Worm (Caenorhabditis elegans) whole organism, L1 larva: ENCODE results near the gene sec-31.

Experiments used
- C04F5.9 ChIP-seq: sonication (generic microtip); optimal IDR thresholded peaks from 2 replicates; lab custom pipeline; 2016; ENCODE audit warnings: missing genetic modification characterization, missing compliant biosample characterization
- C16A3.4 ChIP-seq: fragments of 150-350 bp; optimal IDR thresholded peaks from 2 replicates; lab custom pipeline; 2014; ENCODE audit warnings: missing biosample characterization, missing genetic modification characterization
- C34B4.2 ChIP-seq: sonication (generic microtip); optimal IDR thresholded peaks from 2 replicates; lab custom pipeline; 2017; ENCODE audit warnings: mild to moderate bottlenecking, missing genetic modification characterization, missing compliant biosample characterization
- Y116A8C.19 ChIP-seq: sonication (generic microtip); optimal IDR thresholded peaks from 2 replicates; lab custom pipeline; 2016; ENCODE audit warnings: missing compliant biosample characterization, missing genetic modification characterization, borderline replicate concordance
- alr-1 ChIP-seq: fragments of 200-800 bp; sonication (Bioruptor generic); optimal IDR thresholded peaks from 2 replicates; lab custom pipeline; 2018; ENCODE audit warnings: borderline replicate concordance, mild to moderate bottlenecking, missing genetic modification characterization, missing compliant biosample characterization
- aly-2 ChIP-seq: fragments of 150-350 bp; optimal IDR thresholded peaks from 2 replicates; lab custom pipeline; 2014; ENCODE audit warnings: missing biosample characterization, missing genetic modification characterization
- blmp-1 ChIP-seq: fragments of 150-350 bp; optimal IDR thresholded peaks from 2 replicates; lab custom pipeline; 2014; ENCODE audit warnings: missing biosample characterization, missing genetic modification characterization
- ceh-8 ChIP-seq: fragments of 200-800 bp; sonication (Bioruptor generic); optimal IDR thresholded peaks from 2 replicates; lab custom pipeline; 2018; ENCODE audit warnings: mild to moderate bottlenecking, missing genetic modification characterization, moderate library complexity, missing compliant biosample characterization
- dpl-1 ChIP-seq, 3 experiments: fragments of 150-350 bp in 2 of 3; sonication (generic microtip) in 1 of 3; optimal IDR thresholded peaks; 2 replicates each; lab custom pipeline; 2014 to 2017; ENCODE audit warnings: missing biosample characterization in 3 of 3, missing genetic modification characterization in 3 of 3, missing genetic modification reagents in 3 of 3
- efl-1 ChIP-seq, 4 experiments: fragments of 150-350 bp; optimal IDR thresholded peaks in 3 of 4; peaks in 1 of 4; 1 replicate in 1 of 4; 2 replicates in 3 of 4; lab custom pipeline; 2014; ENCODE audit warnings: missing biosample characterization in 2 of 4, missing genetic modification characterization in 2 of 4, missing genetic modification reagents in 2 of 4
- efl-3 ChIP-seq: fragments of 200-800 bp; sonication (Bioruptor generic); optimal IDR thresholded peaks from 2 replicates; lab custom pipeline; 2018; ENCODE audit warnings: mild to moderate bottlenecking, missing genetic modification characterization, missing compliant biosample characterization
- egl-13 ChIP-seq: sonication (generic microtip); optimal IDR thresholded peaks from 2 replicates; lab custom pipeline; 2016; ENCODE audit warnings: missing genotype, missing genetic modification reagents, missing genetic modification characterization, missing compliant biosample characterization
- elt-2 ChIP-seq: sonication (generic microtip); optimal IDR thresholded peaks from 2 replicates; lab custom pipeline; 2016; ENCODE audit warnings: missing genetic modification characterization, mild to moderate bottlenecking, inconsistent platforms, missing compliant biosample characterization, missing genetic modification reagents
- elt-3 ChIP-seq, 6 experiments: fragments of 150-350 bp in 1 of 6; sonication (generic microtip); optimal IDR thresholded peaks; 2 replicates each; lab custom pipeline; 2017 to 2018; ENCODE audit warnings: missing biosample characterization in 6 of 6, missing genetic modification characterization in 6 of 6, inconsistent platforms in 1 of 6
- fkh-10 ChIP-seq: sonication (generic microtip); optimal IDR thresholded peaks from 2 replicates; lab custom pipeline; 2017; ENCODE audit warnings: missing biosample characterization, missing genetic modification reagents, missing genetic modification characterization
- fkh-4 ChIP-seq: sonication (generic microtip); optimal IDR thresholded peaks from 2 replicates; lab custom pipeline; 2016; ENCODE audit warnings: missing compliant biosample characterization, missing genetic modification characterization, borderline replicate concordance
- fkh-8 ChIP-seq: sonication (generic microtip); optimal IDR thresholded peaks from 2 replicates; lab custom pipeline; 2016; ENCODE audit warnings: mild to moderate bottlenecking, missing genetic modification characterization, missing compliant biosample characterization
- fos-1 ChIP-seq: fragments of 150-350 bp; optimal IDR thresholded peaks from 2 replicates; lab custom pipeline; 2014; ENCODE audit warnings: missing biosample characterization, missing genetic modification characterization
- grh-1 ChIP-seq: fragments of 200-800 bp; sonication (Bioruptor generic); IDR thresholded peaks from 2 replicates; pipeline ENCODE4 v1.3.6; 2022; ENCODE audit warnings: missing genetic modification reagents, missing genetic modification characterization, missing compliant biosample characterization
- hlh-17 ChIP-seq: fragments of 200-800 bp; sonication (Bioruptor generic); optimal IDR thresholded peaks from 2 replicates; lab custom pipeline; 2018; ENCODE audit warnings: missing genetic modification characterization, mild to moderate bottlenecking, missing compliant biosample characterization, moderate library complexity, borderline replicate concordance
- irx-1 ChIP-seq: sonication (generic microtip); optimal IDR thresholded peaks from 2 replicates; lab custom pipeline; 2016; ENCODE audit warnings: missing genetic modification characterization, missing compliant biosample characterization
- jun-1 ChIP-seq: fragments of 150-350 bp; optimal IDR thresholded peaks from 2 replicates; lab custom pipeline; 2014; ENCODE audit warnings: missing biosample characterization, missing genetic modification reagents, missing genetic modification characterization
- lin-13 ChIP-seq: fragments of 150-350 bp; optimal IDR thresholded peaks from 2 replicates; lab custom pipeline; 2014; ENCODE audit warnings: missing biosample characterization, missing genetic modification reagents, missing genetic modification characterization
- lin-14 ChIP-seq: fragments of 200-800 bp; sonication (Bioruptor generic); optimal IDR thresholded peaks from 2 replicates; lab custom pipeline; 2018; ENCODE audit warnings: mild to moderate bottlenecking, missing genetic modification characterization, moderate library complexity, missing compliant biosample characterization
- lin-15B ChIP-seq: fragments of 150-350 bp; sonication (generic microtip); optimal IDR thresholded peaks from 3 replicates; lab custom pipeline; 2014; ENCODE audit warnings: missing biosample characterization, missing genetic modification characterization
- lir-3 ChIP-seq: sonication (generic microtip); optimal IDR thresholded peaks from 2 replicates; lab custom pipeline; 2016; ENCODE audit warnings: mild to moderate bottlenecking, missing genetic modification characterization, moderate library complexity, missing compliant biosample characterization; ENCODE audit not compliant: poor library complexity
- lsy-2 ChIP-seq, 2 experiments: fragments of 150-350 bp; optimal IDR thresholded peaks; 2 replicates each; lab custom pipeline; 2014; ENCODE audit warnings: missing biosample characterization in 2 of 2, missing genetic modification characterization in 2 of 2
- mab-9 ChIP-seq: fragments of 200-800 bp; sonication (Bioruptor generic); IDR thresholded peaks from 2 replicates; pipeline ENCODE4 v1.3.6; 2022; ENCODE audit warnings: missing genetic modification reagents, missing genetic modification characterization, missing compliant biosample characterization
- mep-1 ChIP-seq: fragments of 150-350 bp; optimal IDR thresholded peaks from 2 replicates; lab custom pipeline; 2014; ENCODE audit warnings: missing biosample characterization, missing genetic modification characterization
- nhr-11 ChIP-seq: fragments of 150-350 bp; optimal IDR thresholded peaks from 2 replicates; lab custom pipeline; 2014; ENCODE audit warnings: missing biosample characterization, missing genetic modification characterization
- nhr-12 ChIP-seq: sonication (generic microtip); optimal IDR thresholded peaks from 2 replicates; lab custom pipeline; 2017; ENCODE audit warnings: missing biosample characterization, missing genetic modification characterization
- nhr-19 ChIP-seq: fragments of 200-800 bp; sonication (Bioruptor generic); conservative IDR thresholded peaks from 2 replicates; pipeline ENCODE4 v1.3.6; 2022; ENCODE audit warnings: missing genetic modification characterization, missing compliant biosample characterization
- nhr-28 ChIP-seq: fragments of 150-350 bp; optimal IDR thresholded peaks from 2 replicates; lab custom pipeline; 2014; ENCODE audit warnings: missing biosample characterization, missing genetic modification characterization
- nhr-71 ChIP-seq: sonication (generic microtip); optimal IDR thresholded peaks from 2 replicates; lab custom pipeline; 2016; ENCODE audit warnings: mild to moderate bottlenecking, missing genetic modification characterization, moderate library complexity, missing compliant biosample characterization
- nhr-77 ChIP-seq: fragments of 150-350 bp; optimal IDR thresholded peaks from 2 replicates; lab custom pipeline; 2014; ENCODE audit warnings: missing biosample characterization, missing genetic modification characterization
- pag-3 ChIP-seq: sonication (generic microtip); optimal IDR thresholded peaks from 2 replicates; lab custom pipeline; 2017; ENCODE audit warnings: missing genetic modification characterization, mild to moderate bottlenecking, missing compliant biosample characterization, antibody characterized with exemption, borderline replicate concordance; ENCODE audit not compliant: insufficient read depth
- pax-3 ChIP-seq: fragments of 200-800 bp; sonication (Bioruptor generic); optimal IDR thresholded peaks from 2 replicates; lab custom pipeline; 2018; ENCODE audit warnings: mild to moderate bottlenecking, missing genetic modification characterization, moderate library complexity, missing compliant biosample characterization
- pqm-1 ChIP-seq: sonication (generic microtip); optimal IDR thresholded peaks from 3 replicates; lab custom pipeline; 2017; ENCODE audit warnings: missing biosample characterization, missing genetic modification characterization
- rnt-1 ChIP-seq: sonication (generic microtip); optimal IDR thresholded peaks from 2 replicates; lab custom pipeline; 2016; ENCODE audit warnings: mild to moderate bottlenecking, missing genetic modification characterization, moderate library complexity, missing compliant biosample characterization
- skn-1 ChIP-seq: fragments of 150-350 bp; optimal IDR thresholded peaks from 2 replicates; lab custom pipeline; 2014; ENCODE audit warnings: missing biosample characterization, missing genetic modification characterization
- snpc-4 ChIP-seq: fragments of 150-350 bp; optimal IDR thresholded peaks from 2 replicates; lab custom pipeline; 2014; ENCODE audit warnings: missing biosample characterization, missing genetic modification characterization
- sox-4 ChIP-seq: sonication (generic microtip); optimal IDR thresholded peaks from 2 replicates; lab custom pipeline; 2016; ENCODE audit warnings: missing genetic modification characterization, missing compliant biosample characterization
- sup-37 ChIP-seq: fragments of 200-800 bp; sonication (Bioruptor generic); optimal IDR thresholded peaks from 2 replicates; lab custom pipeline; 2018; ENCODE audit warnings: mild to moderate bottlenecking, missing genetic modification characterization, missing compliant biosample characterization
- swsn-7 ChIP-seq: sonication (generic microtip); optimal IDR thresholded peaks from 2 replicates; lab custom pipeline; 2016; ENCODE audit warnings: missing genetic modification characterization, missing compliant biosample characterization
- tbx-2 ChIP-seq: sonication (generic microtip); optimal IDR thresholded peaks from 2 replicates; lab custom pipeline; 2016; ENCODE audit warnings: missing genetic modification characterization, missing compliant biosample characterization
- tlp-1 ChIP-seq: fragments of 150-350 bp; optimal IDR thresholded peaks from 2 replicates; lab custom pipeline; 2014; ENCODE audit warnings: missing biosample characterization, missing genetic modification characterization
- unc-130 ChIP-seq: fragments of 150-350 bp; optimal IDR thresholded peaks from 2 replicates; lab custom pipeline; 2017; ENCODE audit warnings: missing biosample characterization, missing genetic modification characterization, inconsistent platforms
- unc-98 ChIP-seq: fragments of 200-800 bp; sonication (Bioruptor generic); IDR thresholded peaks from 2 replicates; pipeline ENCODE4 v1.3.6; 2022; ENCODE audit warnings: missing genetic modification characterization, missing compliant biosample characterization
- vab-15 ChIP-seq: sonication (generic microtip); optimal IDR thresholded peaks from 2 replicates; lab custom pipeline; 2017; ENCODE audit warnings: missing genotype, mild to moderate bottlenecking, missing genetic modification characterization, missing compliant biosample characterization
- xbp-1 ChIP-seq: sonication (generic microtip); optimal IDR thresholded peaks from 2 replicates; lab custom pipeline; 2016; ENCODE audit warnings: missing genetic modification characterization, missing compliant biosample characterization
- ztf-11 ChIP-seq, 2 experiments: sonication (generic microtip); optimal IDR thresholded peaks; 2 replicates each; lab custom pipeline; 2016 to 2017; ENCODE audit warnings: missing genetic modification characterization in 2 of 2, missing biosample characterization in 1 of 2, missing compliant biosample characterization in 1 of 2
- ztf-4 ChIP-seq: fragments of 150-350 bp; optimal IDR thresholded peaks from 2 replicates; lab custom pipeline; 2014; ENCODE audit warnings: missing biosample characterization, missing genetic modification characterization

Gene sec-31

DNA sequence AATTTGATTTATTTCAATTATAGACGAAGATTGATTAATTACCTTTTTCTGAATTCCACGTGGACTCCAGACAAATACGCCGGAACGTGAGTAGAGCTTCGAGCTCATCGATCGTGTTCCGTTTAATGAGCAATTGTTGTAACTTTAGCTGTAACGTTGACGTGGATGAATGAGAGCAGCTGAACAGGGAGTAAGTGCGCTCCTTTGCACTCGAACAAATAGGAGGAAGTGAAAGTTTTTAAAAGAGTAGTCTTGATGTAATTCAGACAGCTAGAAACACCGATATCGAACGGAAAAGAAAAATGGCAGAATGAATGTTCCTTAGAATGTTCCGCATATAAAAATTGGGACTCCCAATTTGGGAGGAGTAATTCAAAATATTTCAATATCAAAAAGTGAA, at the start of gene sec-31:
Gene sec-31, minus strand, starts transcription at position 148 of the 400 bp plus-strand sequence.
- TF ChIP-seq sup-37 (GFP tag; lab: Kevin White, UChicago) = no peak
- TF ChIP-seq efl-3 = no peak
- TF ChIP-seq rnt-1 (tag; lab: Kevin White, UChicago) = peak; percentile 28
- no peak for TF ChIP-seq nhr-19 (GFP tag; lab: Robert Waterston, UW)
- TF ChIP-seq swsn-7 (tag; lab: Kevin White, UChicago) = no peak
- TF ChIP-seq aly-2 = no peak
- no peak for TF ChIP-seq lin-13 (GFP tag; lab: Kevin White, UChicago)
- no peak for TF ChIP-seq pqm-1 (tag; lab: Kevin White, UChicago)
- TF ChIP-seq tlp-1 (tag; lab: Kevin White, UChicago) = no peak
- no peak for TF ChIP-seq C04F5.9 (tag; lab: Kevin White, UChicago)
- TF ChIP-seq ceh-8 (GFP tag; lab: Kevin White, UChicago) = no peak
- no peak for TF ChIP-seq nhr-71 (tag; lab: Kevin White, UChicago)
- TF ChIP-seq nhr-12 (tag; lab: Kevin White, UChicago) = no peak
- TF ChIP-seq elt-2 (tag; lab: Kevin White, UChicago) = no peak
- TF ChIP-seq Y116A8C.19 = no peak
- peak; percentile 25 for TF ChIP-seq skn-1 (tag; lab: Kevin White, UChicago)
- TF ChIP-seq lir-3 (tag; lab: Kevin White, UChicago) = no peak
- no peak for TF ChIP-seq lsy-2 (tag; optimal IDR thresholded peaks at IDR 0.05; lab: Kevin White, UChicago)
- no peak for TF ChIP-seq hlh-17
- no peak for TF ChIP-seq elt-3 (tag; optimal IDR thresholded peaks at IDR 0.05; lab: Kevin White, UChicago)
- TF ChIP-seq grh-1 (GFP tag; lab: Robert Waterston, UW) = no peak
- no peak for TF ChIP-seq sox-4 (tag; lab: Kevin White, UChicago)
- TF ChIP-seq fos-1 = no peak
- TF ChIP-seq ztf-11 (tag; optimal IDR thresholded peaks at IDR 0.05; lab: Kevin White, UChicago) = no peak
- no peak for TF ChIP-seq fkh-4
- TF ChIP-seq nhr-77 (tag; lab: Kevin White, UChicago) = no peak
- peak; percentile 33 to 71 for TF ChIP-seq efl-1 (optimal IDR thresholded peaks at IDR 0.05; lab: Kevin White, UChicago)
- peak; percentile 74 to 98 for TF ChIP-seq efl-1 (GFP tag; optimal IDR thresholded peaks at IDR 0.05 in 1 of 2; lab: Kevin White, UChicago)
- no peak for TF ChIP-seq mep-1 (tag; lab: Kevin White, UChicago)
- no peak for TF ChIP-seq tbx-2 (tag; lab: Kevin White, UChicago)
- TF ChIP-seq nhr-11 (tag; lab: Kevin White, UChicago) = no peak
- no peak for TF ChIP-seq pag-3 (tag; lab: Kevin White, UChicago)
- TF ChIP-seq fkh-8 (tag; lab: Kevin White, UChicago) = no peak
- TF ChIP-seq vab-15 (tag; lab: Kevin White, UChicago) = no peak
- no peak for TF ChIP-seq fkh-10 (GFP tag; lab: Kevin White, UChicago)
- TF ChIP-seq dpl-1 (GFP tag; optimal IDR thresholded peaks at IDR 0.05; lab: Kevin White, UChicago) = peak; percentile 28 to 74 (median 66)
- no peak for TF ChIP-seq lin-14
- TF ChIP-seq egl-13 (tag; lab: Kevin White, UChicago) = no peak
- TF ChIP-seq mab-9 (GFP tag; lab: Robert Waterston, UW) = no peak
- no peak for TF ChIP-seq nhr-28
- TF ChIP-seq ztf-4 = no peak
- TF ChIP-seq C34B4.2 (tag; lab: Kevin White, UChicago) = no peak
- no peak for TF ChIP-seq snpc-4 (tag; lab: Kevin White, UChicago)
- TF ChIP-seq irx-1 (tag; lab: Kevin White, UChicago) = no peak
- TF ChIP-seq pax-3 (tag; lab: Kevin White, UChicago) = no peak
- TF ChIP-seq C16A3.4 (tag; lab: Kevin White, UChicago) = peak; percentile 21
- TF ChIP-seq alr-1 (tag; lab: Kevin White, UChicago) = no peak
- TF ChIP-seq jun-1 (tag; lab: Kevin White, UChicago) = no peak
- no peak for TF ChIP-seq unc-130
- TF ChIP-seq xbp-1 (tag; lab: Kevin White, UChicago) = peak; percentile 26
- TF ChIP-seq blmp-1 (tag; lab: Kevin White, UChicago) = peak; percentile 97
- TF ChIP-seq lin-15B (tag; lab: Kevin White, UChicago) = no peak
- TF ChIP-seq unc-98 (GFP tag; lab: Robert Waterston, UW) = no peak
